Worm (Caenorhabditis elegans) whole organism, L3 larva: ENCODE results near the gene sbds-1.

Experiments
- R02D3.7 ChIP-seq: fragments of 150-350 bp; optimal IDR thresholded peaks from 2 replicates; lab custom pipeline; 2014; ENCODE audit warnings: missing biosample characterization, missing genetic modification characterization
- elt-1 ChIP-seq: fragments of 150-350 bp; optimal IDR thresholded peaks from 2 replicates; lab custom pipeline; 2014; ENCODE audit warnings: missing biosample characterization, missing genetic modification characterization
- nfya-1 ChIP-seq: sonication (generic microtip); optimal IDR thresholded peaks from 2 replicates; lab custom pipeline; 2017; ENCODE audit warnings: missing genetic modification characterization, mild to moderate bottlenecking, missing compliant biosample characterization, antibody characterized with exemption, moderate library complexity; ENCODE audit not compliant: insufficient read depth
- nhr-28 ChIP-seq: fragments of 150-350 bp; optimal IDR thresholded peaks from 2 replicates; lab custom pipeline; 2014; ENCODE audit warnings: missing biosample characterization, missing genetic modification characterization
- pqm-1 ChIP-seq: fragments of 150-350 bp; optimal IDR thresholded peaks from 2 replicates; lab custom pipeline; 2017; ENCODE audit warnings: missing biosample characterization, missing genetic modification characterization, inconsistent platforms
- sea-2 ChIP-seq: fragments of 150-350 bp; sonication (generic microtip); optimal IDR thresholded peaks from 4 replicates; lab custom pipeline; 2014; ENCODE audit warnings: missing biosample characterization, missing genetic modification reagents, missing genetic modification characterization
- snpc-4 ChIP-seq: fragments of 150-350 bp; optimal IDR thresholded peaks from 2 replicates; lab custom pipeline; 2014; ENCODE audit warnings: missing biosample characterization, missing genetic modification characterization

DNA sequence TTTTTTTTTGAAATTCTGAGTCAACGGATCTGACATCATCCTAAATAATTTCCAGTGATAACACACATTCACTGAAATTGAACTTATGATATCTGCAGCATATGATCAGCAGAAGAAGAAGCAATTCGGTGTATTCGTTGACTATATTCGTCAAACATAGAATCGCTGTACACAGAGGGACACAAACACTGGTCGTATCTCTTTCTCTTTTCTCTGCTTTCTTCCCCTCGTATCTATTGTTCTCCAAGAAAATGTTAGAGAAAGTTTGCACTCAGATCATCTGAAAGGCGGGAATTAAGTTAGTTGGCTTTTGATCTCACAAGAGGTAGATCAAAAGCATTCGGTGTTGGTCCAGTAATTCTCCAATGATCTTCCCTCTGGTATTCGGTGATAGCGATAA lies 12.3 kb upstream of the sbds-1 start:
- TF ChIP-seq R02D3.7 (tag; lab: Kevin White, UChicago) (no peak), pqm-1 (tag; lab: Kevin White, UChicago) (no peak), sea-2 (GFP tag; lab: Kevin White, UChicago) (no peak), elt-1 (tag; lab: Kevin White, UChicago) (no peak), nhr-28 (tag; lab: Kevin White, UChicago) (no peak), nfya-1 (no peak), snpc-4 (tag; lab: Kevin White, UChicago) (no peak)
